Worm (Caenorhabditis elegans) whole organism, L1 larva: ENCODE results near the gene R08B4.3.

ENCODE experiments used
- ama-1 ChIP-seq: fragments of 150-350 bp; optimal IDR thresholded peaks from 2 replicates; lab custom pipeline; 2014
- ceh-8 ChIP-seq: fragments of 200-800 bp; sonication (Bioruptor generic); optimal IDR thresholded peaks from 2 replicates; lab custom pipeline; 2018; ENCODE audit warnings: mild to moderate bottlenecking, missing genetic modification characterization, moderate library complexity, missing compliant biosample characterization
- dpl-1 ChIP-seq, 3 experiments: fragments of 150-350 bp in 2 of 3; sonication (generic microtip) in 1 of 3; optimal IDR thresholded peaks; 2 replicates each; lab custom pipeline; 2014 to 2017; ENCODE audit warnings: missing biosample characterization in 3 of 3, missing genetic modification characterization in 3 of 3, missing genetic modification reagents in 3 of 3
- elt-3 ChIP-seq, 6 experiments: fragments of 150-350 bp in 1 of 6; sonication (generic microtip); optimal IDR thresholded peaks; 2 replicates each; lab custom pipeline; 2017 to 2018; ENCODE audit warnings: missing biosample characterization in 6 of 6, missing genetic modification characterization in 6 of 6, inconsistent platforms in 1 of 6
- lin-35 ChIP-seq, 2 experiments: fragments of 150-350 bp; optimal IDR thresholded peaks; 2 replicates each; lab custom pipeline; 2014; ENCODE audit warnings: missing biosample characterization in 2 of 2, missing genetic modification characterization in 2 of 2, missing genetic modification reagents in 2 of 2
- nhr-12 ChIP-seq: sonication (generic microtip); optimal IDR thresholded peaks from 2 replicates; lab custom pipeline; 2017; ENCODE audit warnings: missing biosample characterization, missing genetic modification characterization
- nhr-76 ChIP-seq: sonication (generic microtip); optimal IDR thresholded peaks from 2 replicates; lab custom pipeline; 2017; ENCODE audit warnings: missing biosample characterization, missing genetic modification characterization
- nhr-85 ChIP-seq: sonication (generic microtip); peaks from one replicate; lab custom pipeline; 2016; ENCODE audit warnings: missing genetic modification characterization, inconsistent platforms, missing compliant biosample characterization
- nhr-90 ChIP-seq: sonication (generic microtip); optimal IDR thresholded peaks from 2 replicates; lab custom pipeline; 2016; ENCODE audit warnings: mild to moderate bottlenecking, missing genetic modification characterization, missing compliant biosample characterization; ENCODE audit not compliant: poor library complexity
- pqm-1 ChIP-seq: sonication (generic microtip); optimal IDR thresholded peaks from 3 replicates; lab custom pipeline; 2017; ENCODE audit warnings: missing biosample characterization, missing genetic modification characterization
- snpc-4 ChIP-seq: fragments of 150-350 bp; optimal IDR thresholded peaks from 2 replicates; lab custom pipeline; 2014; ENCODE audit warnings: missing biosample characterization, missing genetic modification characterization
- sptf-1 ChIP-seq: fragments of 150-350 bp; optimal IDR thresholded peaks from 2 replicates; lab custom pipeline; 2014; ENCODE audit warnings: missing biosample characterization, missing genetic modification characterization
- zag-1 ChIP-seq: fragments of 150-350 bp; optimal IDR thresholded peaks from 2 replicates; lab custom pipeline; 2014; ENCODE audit warnings: missing biosample characterization, missing genetic modification characterization

DNA sequence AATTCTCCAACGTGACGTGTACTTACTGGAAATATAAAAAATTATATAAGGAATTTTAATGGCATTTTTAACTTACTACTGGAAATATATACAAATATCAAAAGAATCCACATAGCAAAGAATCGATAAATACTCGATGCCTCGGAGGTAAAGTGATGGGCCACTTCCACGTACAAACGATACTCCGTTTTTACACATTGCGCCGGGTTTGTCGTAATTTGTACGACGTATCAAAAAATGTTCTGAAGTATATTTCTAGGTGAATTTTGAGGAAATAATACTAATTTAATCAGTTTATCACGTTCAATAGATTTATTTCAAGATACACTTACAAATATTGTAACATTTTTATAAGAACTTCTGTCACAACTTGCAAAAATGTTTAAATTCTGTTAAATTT is at the start of gene R08B4.3:
- TF ChIP-seq ceh-8 (GFP tag; lab: Kevin White, UChicago) = no peak
- TF ChIP-seq nhr-12 (tag; lab: Kevin White, UChicago) = no peak
- no peak for TF ChIP-seq nhr-76
- no peak for TF ChIP-seq nhr-90 (tag; lab: Kevin White, UChicago)
- no peak for TF ChIP-seq pqm-1 (tag; lab: Kevin White, UChicago)
- no peak for TF ChIP-seq sptf-1 (tag; lab: Kevin White, UChicago)
- TF ChIP-seq nhr-85 (tag; lab: Kevin White, UChicago) = no peak
- no peak for TF ChIP-seq dpl-1 (GFP tag; optimal IDR thresholded peaks at IDR 0.05; lab: Kevin White, UChicago)
- TF ChIP-seq ama-1 (lab: Kevin White, UChicago) = no peak
- TF ChIP-seq zag-1 (tag; lab: Kevin White, UChicago) = no peak
- no peak for TF ChIP-seq lin-35 (GFP tag; optimal IDR thresholded peaks at IDR 0.05; lab: Kevin White, UChicago)
- TF ChIP-seq snpc-4 (tag; lab: Kevin White, UChicago) = no peak
- TF ChIP-seq elt-3 (tag; optimal IDR thresholded peaks at IDR 0.05; lab: Kevin White, UChicago) = no peak
